Worm (Caenorhabditis elegans) whole organism, L4 larva: ENCODE data around the gene ubh-3.

Experiments
- F26F4.8 ChIP-seq: fragments of 200-800 bp; sonication (Bioruptor generic); conservative IDR thresholded peaks from 2 replicates; pipeline ENCODE4 v1.3.6; 2022; ENCODE audit warnings: missing genetic modification characterization, missing compliant biosample characterization
- F49E8.2 ChIP-seq: sonication (generic microtip); optimal IDR thresholded peaks from 2 replicates; lab custom pipeline; 2016; ENCODE audit warnings: missing compliant biosample characterization, mild to moderate bottlenecking, missing genetic modification characterization, borderline replicate concordance
- R02D3.7 ChIP-seq: fragments of 150-350 bp; sonication (generic microtip); optimal IDR thresholded peaks from 3 replicates; lab custom pipeline; 2014; ENCODE audit warnings: missing biosample characterization, missing genetic modification characterization
- T20F7.1 ChIP-seq: fragments of 200-800 bp; sonication (Bioruptor generic); optimal IDR thresholded peaks from 2 replicates; lab custom pipeline; 2018; ENCODE audit warnings: mild to moderate bottlenecking, missing genetic modification characterization, missing compliant biosample characterization
- T26A8.4 ChIP-seq: fragments of 200-800 bp; sonication (Bioruptor generic); IDR thresholded peaks from 2 replicates; pipeline ENCODE4 v1.3.6; 2022; ENCODE audit warnings: missing genetic modification characterization, missing compliant biosample characterization
- Y105C5A.15 ChIP-seq: fragments of 200-800 bp; sonication (Bioruptor generic); IDR thresholded peaks from 2 replicates; pipeline ENCODE4 v1.3.6; 2022; ENCODE audit warnings: missing genetic modification characterization, missing compliant biosample characterization
- Y48G9A.11 ChIP-seq: fragments of 200-800 bp; sonication (Bioruptor generic); IDR thresholded peaks from 2 replicates; pipeline ENCODE4 v1.3.6; 2022; ENCODE audit warnings: missing genetic modification reagents, missing genetic modification characterization, missing compliant biosample characterization
- aha-1 ChIP-seq: fragments of 150-350 bp; peaks from one replicate; lab custom pipeline; 2014; ENCODE audit warnings: missing biosample characterization, missing genetic modification characterization
- ama-1 ChIP-seq: fragments of 150-350 bp; optimal IDR thresholded peaks from 2 replicates; lab custom pipeline; 2014; ENCODE audit warnings: inconsistent platforms, mixed read lengths
- ceh-28 ChIP-seq: fragments of 150-350 bp; optimal IDR thresholded peaks from 2 replicates; lab custom pipeline; 2014; ENCODE audit warnings: missing biosample characterization, missing genetic modification reagents, missing genetic modification characterization
- ceh-62 ChIP-seq: sonication (generic microtip); optimal IDR thresholded peaks from 2 replicates; lab custom pipeline; 2017; ENCODE audit warnings: missing biosample characterization, missing genetic modification characterization
- ceh-82 ChIP-seq: sonication (generic microtip); optimal IDR thresholded peaks from 2 replicates; lab custom pipeline; 2017; ENCODE audit warnings: missing biosample characterization, missing genetic modification characterization
- ctbp-1 ChIP-seq: fragments of 200-800 bp; sonication (Bioruptor generic); IDR thresholded peaks from 2 replicates; pipeline ENCODE4 v1.3.6; 2022; ENCODE audit warnings: missing genetic modification reagents, missing genetic modification characterization, missing compliant biosample characterization
- daf-16 ChIP-seq, 3 experiments: sonication (generic microtip); optimal IDR thresholded peaks; 2 replicates each; lab custom pipeline; 2016 to 2017; ENCODE audit warnings: missing genetic modification characterization in 3 of 3, missing genetic modification reagents in 3 of 3, mild to moderate bottlenecking in 2 of 3, missing compliant biosample characterization in 2 of 3, missing biosample characterization in 1 of 3, moderate library complexity in 1 of 3
- daf-8 ChIP-seq: fragments of 200-800 bp; sonication (Bioruptor generic); IDR thresholded peaks from 2 replicates; pipeline ENCODE4 v1.3.6; 2022; ENCODE audit warnings: missing genetic modification characterization, missing compliant biosample characterization
- dmd-6 ChIP-seq: fragments of 200-800 bp; sonication (Bioruptor generic); IDR thresholded peaks from 2 replicates; pipeline ENCODE4 v1.3.6; 2022; ENCODE audit warnings: missing genetic modification reagents, missing genetic modification characterization, missing compliant biosample characterization
- dmd-8 ChIP-seq: fragments of 200-800 bp; sonication (Bioruptor generic); IDR thresholded peaks from 2 replicates; pipeline ENCODE4 v1.3.6; 2022; ENCODE audit warnings: missing genetic modification characterization, missing compliant biosample characterization
- dmd-9 ChIP-seq: fragments of 200-800 bp; sonication (Bioruptor generic); IDR thresholded peaks from 2 replicates; pipeline ENCODE4 v1.3.6; 2022; ENCODE audit warnings: missing genetic modification reagents, missing genetic modification characterization, missing compliant biosample characterization
- dpl-1 ChIP-seq: fragments of 150-350 bp; optimal IDR thresholded peaks from 2 replicates; lab custom pipeline; 2014; ENCODE audit warnings: missing biosample characterization, missing genetic modification reagents, missing genetic modification characterization
- duxl-1 ChIP-seq: sonication (generic microtip); optimal IDR thresholded peaks from 2 replicates; lab custom pipeline; 2016; ENCODE audit warnings: mild to moderate bottlenecking, missing genetic modification characterization, moderate library complexity, missing compliant biosample characterization; ENCODE audit not compliant: poor library complexity
- dve-1 ChIP-seq: sonication (generic microtip); optimal IDR thresholded peaks from 2 replicates; lab custom pipeline; 2017; ENCODE audit warnings: antibody characterized with exemption, mild to moderate bottlenecking, missing genetic modification characterization, missing compliant biosample characterization; ENCODE audit not compliant: insufficient read depth
- gei-8 ChIP-seq: fragments of 200-800 bp; sonication (Bioruptor generic); optimal IDR thresholded peaks from 2 replicates; lab custom pipeline; 2018; ENCODE audit warnings: mild to moderate bottlenecking, missing genetic modification characterization, missing compliant biosample characterization
- hlh-11 ChIP-seq: fragments of 200-800 bp; sonication (Bioruptor generic); optimal IDR thresholded peaks from 2 replicates; lab custom pipeline; 2018; ENCODE audit warnings: mild to moderate bottlenecking, missing genetic modification characterization, missing compliant biosample characterization
- hlh-30 ChIP-seq: sonication (generic microtip); optimal IDR thresholded peaks from 2 replicates; lab custom pipeline; 2017; ENCODE audit warnings: antibody characterized with exemption, mild to moderate bottlenecking, missing genetic modification characterization, missing compliant biosample characterization; ENCODE audit not compliant: insufficient read depth
- lin-1 ChIP-seq: fragments of 200-800 bp; sonication (Bioruptor generic); IDR thresholded peaks from 2 replicates; pipeline ENCODE4 v1.3.6; 2022; ENCODE audit warnings: missing genetic modification reagents, missing genetic modification characterization, missing compliant biosample characterization
- lin-13 ChIP-seq: fragments of 150-350 bp; optimal IDR thresholded peaks from 2 replicates; lab custom pipeline; 2014; ENCODE audit warnings: missing biosample characterization, missing genetic modification reagents, missing genetic modification characterization
- lin-15B ChIP-seq: fragments of 150-350 bp; sonication (generic microtip); optimal IDR thresholded peaks from 3 replicates; lab custom pipeline; 2014; ENCODE audit warnings: missing biosample characterization, missing genetic modification characterization
- lin-38 ChIP-seq: fragments of 200-800 bp; sonication (Bioruptor generic); IDR thresholded peaks from 2 replicates; pipeline ENCODE4 v1.3.6; 2022; ENCODE audit warnings: missing genetic modification reagents, missing genetic modification characterization, missing compliant biosample characterization
- lsy-2 ChIP-seq, 2 experiments: fragments of 150-350 bp in 1 of 2; sonication (generic microtip) in 1 of 2; optimal IDR thresholded peaks; 2 replicates each; lab custom pipeline; 2014 to 2017; ENCODE audit warnings: missing biosample characterization in 2 of 2, missing genetic modification characterization in 2 of 2
- mdl-1 ChIP-seq, 2 experiments: fragments of 150-350 bp in 1 of 2; sonication (generic microtip) in 1 of 2; optimal IDR thresholded peaks; 2 replicates each; lab custom pipeline; 2014 to 2017; ENCODE audit warnings: missing biosample characterization in 2 of 2, missing genetic modification characterization in 2 of 2
- mdt-29 ChIP-seq: fragments of 200-800 bp; sonication (Bioruptor generic); IDR thresholded peaks from 2 replicates; pipeline ENCODE4 v1.3.6; 2022; ENCODE audit warnings: missing genetic modification reagents, missing genetic modification characterization, missing compliant biosample characterization
- mep-1 ChIP-seq: fragments of 150-350 bp; sonication (generic microtip); optimal IDR thresholded peaks from 3 replicates; lab custom pipeline; 2014; ENCODE audit warnings: missing biosample characterization, missing genetic modification characterization
- mxl-3 ChIP-seq: fragments of 200-800 bp; sonication (Bioruptor generic); optimal IDR thresholded peaks from 2 replicates; lab custom pipeline; 2018; ENCODE audit warnings: mild to moderate bottlenecking, missing genetic modification characterization, missing compliant biosample characterization
- nhr-10 ChIP-seq: fragments of 150-350 bp; optimal IDR thresholded peaks from 2 replicates; lab custom pipeline; 2014; ENCODE audit warnings: missing biosample characterization, missing genetic modification characterization
- nhr-102 ChIP-seq: sonication (generic microtip); optimal IDR thresholded peaks from 2 replicates; lab custom pipeline; 2016; ENCODE audit warnings: mild to moderate bottlenecking, missing genetic modification characterization, moderate library complexity, missing compliant biosample characterization
- nhr-28 ChIP-seq: fragments of 150-350 bp; optimal IDR thresholded peaks from 2 replicates; lab custom pipeline; 2014; ENCODE audit warnings: missing biosample characterization, missing genetic modification characterization
- nhr-42 ChIP-seq: fragments of 200-800 bp; sonication (Bioruptor generic); IDR thresholded peaks from 2 replicates; pipeline ENCODE4 v1.3.6; 2022; ENCODE audit warnings: missing genetic modification characterization, missing compliant biosample characterization
- nhr-48 ChIP-seq: sonication (generic microtip); optimal IDR thresholded peaks from 2 replicates; lab custom pipeline; 2016; ENCODE audit warnings: mild to moderate bottlenecking, missing genetic modification characterization, missing compliant biosample characterization
- nhr-6 ChIP-seq: fragments of 150-350 bp; optimal IDR thresholded peaks from 2 replicates; lab custom pipeline; 2014; ENCODE audit warnings: missing biosample characterization, missing genetic modification characterization
- nhr-77 ChIP-seq: fragments of 150-350 bp; optimal IDR thresholded peaks from 2 replicates; lab custom pipeline; 2014; ENCODE audit warnings: missing biosample characterization, missing genetic modification characterization
- pha-4 ChIP-seq, 2 experiments: fragments of 150-350 bp in 1 of 2; fragments of 200-800 bp in 1 of 2; sonication (Bioruptor generic) in 1 of 2; IDR thresholded peaks in 1 of 2; optimal IDR thresholded peaks in 1 of 2; 2 replicates each; pipeline versions ENCODE4 v1.3.6 to Lab custom; 2014 to 2022; ENCODE audit warnings: missing genetic modification characterization in 2 of 2, missing genetic modification reagents in 2 of 2, missing biosample characterization in 1 of 2, missing compliant biosample characterization in 1 of 2
- php-3 ChIP-seq: fragments of 200-800 bp; sonication (Bioruptor generic); IDR thresholded peaks from 2 replicates; pipeline ENCODE4 v1.3.6; 2022; ENCODE audit warnings: missing genetic modification reagents, missing genetic modification characterization, missing compliant biosample characterization
- pqm-1 ChIP-seq: sonication (generic microtip); optimal IDR thresholded peaks from 2 replicates; lab custom pipeline; 2017; ENCODE audit warnings: missing biosample characterization, missing genetic modification characterization
- sdz-12 ChIP-seq: fragments of 200-800 bp; sonication (Bioruptor generic); optimal IDR thresholded peaks from 2 replicates; lab custom pipeline; 2018; ENCODE audit warnings: mild to moderate bottlenecking, missing genetic modification characterization, missing compliant biosample characterization
- skn-1 ChIP-seq: fragments of 150-350 bp; optimal IDR thresholded peaks from 2 replicates; lab custom pipeline; 2014; ENCODE audit warnings: missing biosample characterization, missing genetic modification characterization
- tra-1 ChIP-seq: fragments of 200-800 bp; sonication (Bioruptor generic); IDR thresholded peaks from 2 replicates; pipeline ENCODE4 v1.3.6; 2022; ENCODE audit warnings: missing genetic modification reagents, missing genetic modification characterization, missing compliant biosample characterization
- vab-7 ChIP-seq: fragments of 200-800 bp; sonication (Bioruptor generic); IDR thresholded peaks from 2 replicates; pipeline ENCODE4 v1.3.6; 2022; ENCODE audit warnings: missing genetic modification reagents, missing genetic modification characterization, missing compliant biosample characterization

ubh-3 gene

ce11 chrV:6488849-6489248 lies 19.8 kb downstream of the ubh-3 start, which contains the start of gene lec-10:
Gene lec-10, minus strand, starts transcription at chrV:6489120.
- TF ChIP-seq dmd-6 (GFP tag; lab: Robert Waterston, UW) = peak; percentile 84
- TF ChIP-seq vab-7 (GFP tag; lab: Robert Waterston, UW) = no peak
- TF ChIP-seq daf-16 (GFP tag; optimal IDR thresholded peaks at IDR 0.05; lab: Kevin White, UChicago) = no peak
- peak; percentile 62 for TF ChIP-seq daf-16 (tag; optimal IDR thresholded peaks at IDR 0.05; lab: Kevin White, UChicago)
- TF ChIP-seq lin-13 = peak; percentile 6
- TF ChIP-seq nhr-42 = no peak
- peak in 1 of 2 experiments; percentile 29 for TF ChIP-seq lsy-2 (tag; optimal IDR thresholded peaks at IDR 0.05; lab: Kevin White, UChicago)
- TF ChIP-seq ceh-62 = no peak
- TF ChIP-seq aha-1 (tag; lab: Kevin White, UChicago) = peak; percentile 77
- TF ChIP-seq pqm-1 (tag; lab: Kevin White, UChicago) = peak; percentile 92
- peak; percentile 43 for TF ChIP-seq nhr-6 (tag; lab: Kevin White, UChicago)
- no peak for TF ChIP-seq ctbp-1
- TF ChIP-seq F49E8.2 (tag; lab: Kevin White, UChicago) = no peak
- TF ChIP-seq ceh-82 (tag; lab: Kevin White, UChicago) = no peak
- TF ChIP-seq hlh-30 (tag; lab: Kevin White, UChicago) = peak; percentile 35
- peak; percentile 57; the same call in 1 of the 2 replicates for TF ChIP-seq mdt-29 (GFP tag; lab: Robert Waterston, UW)
- TF ChIP-seq duxl-1 = peak; percentile 7
- TF ChIP-seq T26A8.4 (GFP tag; lab: Robert Waterston, UW) = no peak; the same call in 1 of the 2 replicates
- TF ChIP-seq pha-4 (GFP tag; IDR thresholded peaks at IDR 0.05; lab: Robert Waterston, UW) = peak; percentile 8; the same call in 1 of the 2 replicates
- TF ChIP-seq pha-4 (tag; optimal IDR thresholded peaks at IDR 0.05; lab: Kevin White, UChicago) = no peak
- no peak for TF ChIP-seq dmd-9 (GFP tag; lab: Robert Waterston, UW)
- TF ChIP-seq mdl-1 (tag; optimal IDR thresholded peaks at IDR 0.05; lab: Kevin White, UChicago) = peak in 1 of 2 experiments; percentile 17
- no peak for TF ChIP-seq Y48G9A.11 (GFP tag; lab: Robert Waterston, UW)
- no peak for TF ChIP-seq daf-8
- no peak for TF ChIP-seq nhr-10
- TF ChIP-seq tra-1 (GFP tag; lab: Robert Waterston, UW) = 0 out of 2 replicates have a peak, but pooled peaks have one; percentile 40
- TF ChIP-seq ama-1 (lab: Kevin White, UChicago) = no peak
- peak; percentile 55 for TF ChIP-seq mep-1 (tag; lab: Kevin White, UChicago)
- TF ChIP-seq T20F7.1 (GFP tag; lab: Kevin White, UChicago) = no peak
- TF ChIP-seq lin-38 (GFP tag; lab: Robert Waterston, UW) = no peak; the same call in 1 of the 2 replicates
- TF ChIP-seq hlh-11 (tag; lab: Kevin White, UChicago) = peak; percentile 65
- TF ChIP-seq php-3 = 0 out of 2 replicates have a peak, but pooled peaks have one; percentile 11
- TF ChIP-seq nhr-28 = peak; percentile 80
- TF ChIP-seq skn-1 (tag; lab: Kevin White, UChicago) = no peak
- peak; percentile 70 for TF ChIP-seq nhr-77
- peak; percentile 50 for TF ChIP-seq nhr-48
- TF ChIP-seq dve-1 = peak; percentile 89
- TF ChIP-seq F26F4.8 (GFP tag; lab: Robert Waterston, UW) = no peak

- TF ChIP-seq daf-16 (GFP tag; optimal IDR thresholded peaks at IDR 0.05; lab: Kevin White, UChicago) (peak in 1 of 2 experiments; percentile 11), daf-16 (tag; optimal IDR thresholded peaks at IDR 0.05; lab: Kevin White, UChicago) (peak; percentile 34), hlh-11 (tag; lab: Kevin White, UChicago) (peak; percentile 14), lin-1 (GFP tag; lab: Robert Waterston, UW) (peak; percentile 30; the same call in 1 of the 2 replicates), sdz-12 (GFP tag; lab: Kevin White, UChicago) (no peak), F26F4.8 (GFP tag; lab: Robert Waterston, UW) (no peak), dmd-8 (GFP tag; lab: Robert Waterston, UW) (no peak), R02D3.7 (tag; lab: Kevin White, UChicago) (no peak), ceh-28 (no peak), dmd-6 (GFP tag; lab: Robert Waterston, UW) (peak; percentile 35; the same call in 1 of the 2 replicates), lin-15B (tag; lab: Kevin White, UChicago) (peak; percentile 14), pha-4 (GFP tag; IDR thresholded peaks at IDR 0.05; lab: Robert Waterston, UW) (peak; percentile 40; the same call in 1 of the 2 replicates), pha-4 (tag; optimal IDR thresholded peaks at IDR 0.05; lab: Kevin White, UChicago) (no peak), dpl-1 (GFP tag; lab: Kevin White, UChicago) (no peak), nhr-102 (tag; lab: Kevin White, UChicago) (peak; percentile 27), gei-8 (GFP tag; lab: Kevin White, UChicago) (peak; percentile 21), T20F7.1 (GFP tag; lab: Kevin White, UChicago) (peak; percentile 22), dve-1 (peak; percentile 30), tra-1 (GFP tag; lab: Robert Waterston, UW) (peak; percentile 53; the same call in 1 of the 2 replicates), nhr-77 (peak; percentile 69), lin-38 (GFP tag; lab: Robert Waterston, UW) (peak; percentile 19; the same call in 1 of the 2 replicates), mxl-3 (GFP tag; lab: Kevin White, UChicago) (no peak), mep-1 (tag; lab: Kevin White, UChicago) (peak; percentile 31), Y105C5A.15 (no peak), nhr-10 (peak; percentile 9)
Observed at ce11 chrV:6487878-6488277, 20.7 kb downstream of the ubh-3 start.
